Worm (Caenorhabditis elegans) whole organism, late embryonic: Measurements from ENCODE around the gene srlf-17.

Experiments used
- C38D4.7 ChIP-seq: fragments of 200-800 bp; sonication (Bioruptor generic); optimal IDR thresholded peaks from 2 replicates; lab custom pipeline; 2018; ENCODE audit warnings: mild to moderate bottlenecking, missing genetic modification characterization, moderate library complexity, missing compliant biosample characterization
- F13H6.1 ChIP-seq: sonication (generic microtip); optimal IDR thresholded peaks from 2 replicates; lab custom pipeline; 2016; ENCODE audit warnings: missing genetic modification characterization, missing compliant biosample characterization
- K02D7.2 ChIP-seq: sonication (generic microtip); optimal IDR thresholded peaks from 2 replicates; lab custom pipeline; 2017; ENCODE audit warnings: mild to moderate bottlenecking, missing genetic modification characterization, missing compliant biosample characterization
- K09A11.1 ChIP-seq: sonication (generic microtip); optimal IDR thresholded peaks from 2 replicates; lab custom pipeline; 2017; ENCODE audit warnings: antibody characterized with exemption, mild to moderate bottlenecking, missing genetic modification characterization, missing compliant biosample characterization; ENCODE audit not compliant: insufficient read depth
- T23F11.4 ChIP-seq: fragments of 200-800 bp; sonication (Bioruptor generic); optimal IDR thresholded peaks from 2 replicates; lab custom pipeline; 2018; ENCODE audit warnings: mild to moderate bottlenecking, missing genetic modification characterization, missing compliant biosample characterization
- Y22D7AL.16 ChIP-seq: sonication (generic microtip); optimal IDR thresholded peaks from 2 replicates; lab custom pipeline; 2016; ENCODE audit warnings: missing genetic modification characterization, missing compliant biosample characterization
- ama-1 ChIP-seq: fragments of 150-350 bp; optimal IDR thresholded peaks from 2 replicates; lab custom pipeline; 2014
- ceh-14 ChIP-seq: sonication (generic microtip); optimal IDR thresholded peaks from 2 replicates; lab custom pipeline; 2016; ENCODE audit warnings: missing genotype, missing genetic modification characterization, missing compliant biosample characterization
- ceh-18 ChIP-seq: sonication (generic microtip); optimal IDR thresholded peaks from 2 replicates; lab custom pipeline; 2016; ENCODE audit warnings: missing genetic modification characterization, missing compliant biosample characterization
- ceh-19 ChIP-seq: fragments of 200-800 bp; sonication (Bioruptor generic); optimal IDR thresholded peaks from 2 replicates; lab custom pipeline; 2018; ENCODE audit warnings: mild to moderate bottlenecking, missing genetic modification characterization, missing compliant biosample characterization
- ceh-30 ChIP-seq: fragments of 150-350 bp; optimal IDR thresholded peaks from 2 replicates; lab custom pipeline; 2014; ENCODE audit warnings: missing biosample characterization, missing genetic modification characterization
- ceh-48 ChIP-seq: sonication (generic microtip); optimal IDR thresholded peaks from 2 replicates; lab custom pipeline; 2016; ENCODE audit warnings: missing genetic modification characterization, inconsistent platforms, missing compliant biosample characterization
- ceh-6 ChIP-seq: fragments of 200-800 bp; sonication (Bioruptor generic); optimal IDR thresholded peaks from 2 replicates; lab custom pipeline; 2018; ENCODE audit warnings: mild to moderate bottlenecking, missing genetic modification characterization, missing compliant biosample characterization
- dve-1 ChIP-seq: sonication (generic microtip); optimal IDR thresholded peaks from 2 replicates; lab custom pipeline; 2017; ENCODE audit warnings: antibody characterized with exemption, mild to moderate bottlenecking, missing genetic modification characterization, missing compliant biosample characterization
- eyg-1 ChIP-seq: sonication (generic microtip); optimal IDR thresholded peaks from 2 replicates; lab custom pipeline; 2016; ENCODE audit warnings: missing genotype, missing genetic modification characterization, missing compliant biosample characterization
- fax-1 ChIP-seq: sonication (generic microtip); optimal IDR thresholded peaks from 2 replicates; lab custom pipeline; 2016; ENCODE audit warnings: missing genotype, missing genetic modification characterization, missing compliant biosample characterization
- fkh-10 ChIP-seq: fragments of 150-350 bp; optimal IDR thresholded peaks from 2 replicates; lab custom pipeline; 2014; ENCODE audit warnings: missing biosample characterization, missing genetic modification reagents, missing genetic modification characterization
- fkh-6 ChIP-seq: sonication (generic microtip); optimal IDR thresholded peaks from 2 replicates; lab custom pipeline; 2016; ENCODE audit warnings: missing genetic modification characterization, missing compliant biosample characterization
- gmeb-2 ChIP-seq: sonication (generic microtip); optimal IDR thresholded peaks from 2 replicates; lab custom pipeline; 2016; ENCODE audit warnings: missing genetic modification characterization, inconsistent platforms, missing compliant biosample characterization
- hlh-13 ChIP-seq: fragments of 200-800 bp; sonication (Bioruptor generic); optimal IDR thresholded peaks from 2 replicates; lab custom pipeline; 2018; ENCODE audit warnings: mild to moderate bottlenecking, missing genetic modification characterization, missing compliant biosample characterization
- hlh-30 ChIP-seq: sonication (generic microtip); optimal IDR thresholded peaks from 2 replicates; lab custom pipeline; 2017; ENCODE audit warnings: antibody characterized with exemption, missing genetic modification characterization, missing compliant biosample characterization; ENCODE audit not compliant: insufficient read depth
- hlh-6 ChIP-seq: sonication (generic microtip); optimal IDR thresholded peaks from 2 replicates; lab custom pipeline; 2016; ENCODE audit warnings: missing genotype, missing genetic modification characterization, missing compliant biosample characterization
- hlh-8 ChIP-seq: sonication (generic microtip); optimal IDR thresholded peaks from 2 replicates; lab custom pipeline; 2016; ENCODE audit warnings: missing genotype, missing genetic modification characterization, missing compliant biosample characterization
- lim-6 ChIP-seq: sonication (generic microtip); optimal IDR thresholded peaks from 2 replicates; lab custom pipeline; 2016; ENCODE audit warnings: missing genetic modification characterization, missing compliant biosample characterization
- lin-11 ChIP-seq: fragments of 200-800 bp; sonication (Bioruptor generic); optimal IDR thresholded peaks from 2 replicates; lab custom pipeline; 2018; ENCODE audit warnings: mild to moderate bottlenecking, missing genetic modification characterization, missing compliant biosample characterization
- madf-2 ChIP-seq: sonication (generic microtip); optimal IDR thresholded peaks from 2 replicates; lab custom pipeline; 2017; ENCODE audit warnings: missing genetic modification characterization, missing compliant biosample characterization
- mec-3 ChIP-seq: sonication (generic microtip); optimal IDR thresholded peaks from 2 replicates; lab custom pipeline; 2016; ENCODE audit warnings: borderline replicate concordance, missing genetic modification characterization, missing compliant biosample characterization
- nhr-11 ChIP-seq: fragments of 150-350 bp; optimal IDR thresholded peaks from 2 replicates; lab custom pipeline; 2014; ENCODE audit warnings: missing biosample characterization, missing genetic modification characterization
- nhr-232 ChIP-seq: sonication (generic microtip); optimal IDR thresholded peaks from 2 replicates; lab custom pipeline; 2016; ENCODE audit warnings: missing genetic modification characterization, missing compliant biosample characterization
- npax-4 ChIP-seq: sonication (generic microtip); optimal IDR thresholded peaks from 2 replicates; lab custom pipeline; 2016; ENCODE audit warnings: missing genetic modification characterization, missing compliant biosample characterization
- odd-2 ChIP-seq: sonication (generic microtip); optimal IDR thresholded peaks from 2 replicates; lab custom pipeline; 2017; ENCODE audit warnings: antibody characterized with exemption, mild to moderate bottlenecking, missing genetic modification characterization, missing compliant biosample characterization
- pha-2 ChIP-seq: sonication (generic microtip); optimal IDR thresholded peaks from 2 replicates; lab custom pipeline; 2017; ENCODE audit warnings: mild to moderate bottlenecking, missing genetic modification characterization, missing compliant biosample characterization
- pha-4 ChIP-seq: fragments of 150-350 bp; optimal IDR thresholded peaks from 2 replicates; lab custom pipeline; 2018; ENCODE audit warnings: missing biosample characterization, missing genetic modification reagents, missing genetic modification characterization
- pqm-1 ChIP-seq: sonication (generic microtip); optimal IDR thresholded peaks from 2 replicates; lab custom pipeline; 2016; ENCODE audit warnings: missing genetic modification characterization, missing compliant biosample characterization
- pros-1 ChIP-seq: fragments of 150-350 bp; optimal IDR thresholded peaks from 2 replicates; lab custom pipeline; 2014; ENCODE audit warnings: missing biosample characterization, missing genetic modification reagents, missing genetic modification characterization
- ref-2 ChIP-seq: sonication (generic microtip); optimal IDR thresholded peaks from 2 replicates; lab custom pipeline; 2016; ENCODE audit warnings: missing genetic modification characterization, missing compliant biosample characterization
- sdc-2 ChIP-seq: sonication (generic microtip); optimal IDR thresholded peaks from 2 replicates; lab custom pipeline; 2016; ENCODE audit warnings: missing genotype, missing genetic modification characterization, missing compliant biosample characterization
- sox-2 ChIP-seq: fragments of 200-800 bp; sonication (Bioruptor generic); IDR thresholded peaks from 2 replicates; pipeline ENCODE4 v1.3.6; 2022; ENCODE audit warnings: missing genetic modification reagents, missing genetic modification characterization, missing compliant biosample characterization
- sox-4 ChIP-seq: sonication (generic microtip); optimal IDR thresholded peaks from 2 replicates; lab custom pipeline; 2017; ENCODE audit warnings: mild to moderate bottlenecking, missing genetic modification characterization, inconsistent platforms, missing compliant biosample characterization
- syd-9 ChIP-seq: sonication (generic microtip); optimal IDR thresholded peaks from 2 replicates; lab custom pipeline; 2016; ENCODE audit warnings: mild to moderate bottlenecking, missing genetic modification characterization, moderate library complexity, missing compliant biosample characterization
- tbx-2 ChIP-seq: sonication (generic microtip); optimal IDR thresholded peaks from 2 replicates; lab custom pipeline; 2016; ENCODE audit warnings: missing genetic modification characterization, missing compliant biosample characterization
- ttx-3 ChIP-seq: sonication (generic microtip); optimal IDR thresholded peaks from 2 replicates; lab custom pipeline; 2016; ENCODE audit warnings: missing genetic modification reagents, missing genetic modification characterization, missing compliant biosample characterization
- unc-42 ChIP-seq: sonication (generic microtip); optimal IDR thresholded peaks from 2 replicates; lab custom pipeline; 2016; ENCODE audit warnings: missing genotype, missing genetic modification characterization, missing compliant biosample characterization
- unc-55 ChIP-seq: sonication (generic microtip); optimal IDR thresholded peaks from 2 replicates; lab custom pipeline; 2017; ENCODE audit warnings: missing biosample characterization, missing genetic modification reagents, missing genetic modification characterization
- unc-86 ChIP-seq: sonication (generic microtip); optimal IDR thresholded peaks from 2 replicates; lab custom pipeline; 2016; ENCODE audit warnings: missing genetic modification characterization, missing compliant biosample characterization
- zip-5 ChIP-seq: sonication (generic microtip); optimal IDR thresholded peaks from 2 replicates; lab custom pipeline; 2016; ENCODE audit warnings: missing genetic modification characterization, missing compliant biosample characterization
- ztf-16 ChIP-seq: sonication (generic microtip); optimal IDR thresholded peaks from 2 replicates; lab custom pipeline; 2017; ENCODE audit warnings: missing genetic modification characterization, missing compliant biosample characterization

srlf-17 gene

ce11 chrIV:11102608-11103007, at the start of gene srlf-17:
Gene srlf-17, minus strand, starts transcription at chrIV:11102708.
- TF ChIP-seq pros-1 (tag; lab: Kevin White, UChicago) (no peak), ceh-48 (tag; lab: Kevin White, UChicago) (no peak), hlh-6 (tag; lab: Kevin White, UChicago) (no peak), fkh-10 (no peak), unc-55 (GFP tag; lab: Kevin White, UChicago) (no peak), nhr-11 (tag; lab: Kevin White, UChicago) (no peak), eyg-1 (tag; lab: Kevin White, UChicago) (no peak), C38D4.7 (GFP tag; lab: Kevin White, UChicago) (no peak), pha-4 (tag; lab: Kevin White, UChicago) (no peak), ceh-18 (tag; lab: Kevin White, UChicago) (no peak), zip-5 (tag; lab: Kevin White, UChicago) (no peak), fkh-6 (tag; lab: Kevin White, UChicago) (no peak), ama-1 (no peak), sox-4 (tag; lab: Kevin White, UChicago) (no peak), nhr-232 (tag; lab: Kevin White, UChicago) (no peak), sdc-2 (tag; lab: Kevin White, UChicago) (no peak), ceh-30 (no peak)

- TF ChIP-seq odd-2 (tag; lab: Kevin White, UChicago) (no peak), C38D4.7 (GFP tag; lab: Kevin White, UChicago) (no peak), pqm-1 (tag; lab: Kevin White, UChicago) (no peak), Y22D7AL.16 (tag; lab: Kevin White, UChicago) (no peak), syd-9 (tag; lab: Kevin White, UChicago) (no peak), tbx-2 (tag; lab: Kevin White, UChicago) (no peak), pha-4 (tag; lab: Kevin White, UChicago) (no peak), gmeb-2 (tag; lab: Kevin White, UChicago) (no peak), npax-4 (tag; lab: Kevin White, UChicago) (no peak), hlh-6 (tag; lab: Kevin White, UChicago) (no peak), unc-86 (tag; lab: Kevin White, UChicago) (no peak), lin-11 (tag; lab: Kevin White, UChicago) (no peak), ceh-14 (tag; lab: Kevin White, UChicago) (no peak), fax-1 (no peak), ama-1 (no peak), nhr-232 (tag; lab: Kevin White, UChicago) (no peak), K02D7.2 (tag; lab: Kevin White, UChicago) (no peak)
Observed at ce11 chrIV:11150844-11151243, 48.3 kb upstream of the srlf-17 start, which contains the start of gene C08F8.2. Gene C08F8.2, plus strand, starts transcription at chrIV:11150997.

ce11 chrIV:11149454-11150163, 47.1 kb upstream of the srlf-17 start, which contains the start of the genes F01G4.6 and pfd-1:
Gene F01G4.6, minus strand, starts transcription at chrIV:11149504.
Gene pfd-1, plus strand, starts transcription at chrIV:11150113.
- TF ChIP-seq syd-9 (tag; lab: Kevin White, UChicago) = no peak
- no peak for TF ChIP-seq madf-2 (tag; lab: Kevin White, UChicago)
- no peak for TF ChIP-seq lin-11 (tag; lab: Kevin White, UChicago)
- no peak for TF ChIP-seq C38D4.7 (GFP tag; lab: Kevin White, UChicago)
- no peak for TF ChIP-seq ceh-19 (GFP tag; lab: Kevin White, UChicago)
- TF ChIP-seq ttx-3 = no peak
- TF ChIP-seq hlh-6 (tag; lab: Kevin White, UChicago) = no peak
- peak; percentile 25 for TF ChIP-seq ref-2 (tag; lab: Kevin White, UChicago)
- TF ChIP-seq dve-1 = peak; percentile 54
- no peak for TF ChIP-seq hlh-8 (tag; lab: Kevin White, UChicago)
- no peak for TF ChIP-seq mec-3
- no peak for TF ChIP-seq lim-6 (tag; lab: Kevin White, UChicago)
- no peak for TF ChIP-seq npax-4 (tag; lab: Kevin White, UChicago)
- TF ChIP-seq pros-1 (tag; lab: Kevin White, UChicago) = no peak
- no peak for TF ChIP-seq ztf-16 (tag; lab: Kevin White, UChicago)
- TF ChIP-seq ceh-6 (GFP tag; lab: Kevin White, UChicago) = no peak
- TF ChIP-seq fax-1 = no peak
- no peak for TF ChIP-seq K09A11.1 (tag; lab: Kevin White, UChicago)
- TF ChIP-seq nhr-11 (tag; lab: Kevin White, UChicago) = no peak
- peak; percentile 46 for TF ChIP-seq unc-42 (tag; lab: Kevin White, UChicago)
- TF ChIP-seq pha-2 (tag; lab: Kevin White, UChicago) = no peak
- no peak for TF ChIP-seq T23F11.4
- no peak for TF ChIP-seq hlh-13
- TF ChIP-seq hlh-30 (tag; lab: Kevin White, UChicago) = no peak
- no peak for TF ChIP-seq pha-4 (tag; lab: Kevin White, UChicago)
- TF ChIP-seq F13H6.1 (tag; lab: Kevin White, UChicago) = peak; percentile 11
- no peak for TF ChIP-seq Y22D7AL.16 (tag; lab: Kevin White, UChicago)
- no peak for TF ChIP-seq sox-2 (GFP tag; lab: Robert Waterston, UW)
